Fruit fly (Drosophila melanogaster) S2 (cell line): ENCODE data around the gene CG42780.

ENCODE experiments used
- CG8478 ChIP-seq: fragments of >200 bp; optimal IDR thresholded peaks from 2 replicates; lab custom pipeline; 2018
- CTCF ChIP-seq, 2 experiments: fragments of >200 bp; optimal IDR thresholded peaks; 2 replicates each; lab custom pipeline; 2018

DNA sequence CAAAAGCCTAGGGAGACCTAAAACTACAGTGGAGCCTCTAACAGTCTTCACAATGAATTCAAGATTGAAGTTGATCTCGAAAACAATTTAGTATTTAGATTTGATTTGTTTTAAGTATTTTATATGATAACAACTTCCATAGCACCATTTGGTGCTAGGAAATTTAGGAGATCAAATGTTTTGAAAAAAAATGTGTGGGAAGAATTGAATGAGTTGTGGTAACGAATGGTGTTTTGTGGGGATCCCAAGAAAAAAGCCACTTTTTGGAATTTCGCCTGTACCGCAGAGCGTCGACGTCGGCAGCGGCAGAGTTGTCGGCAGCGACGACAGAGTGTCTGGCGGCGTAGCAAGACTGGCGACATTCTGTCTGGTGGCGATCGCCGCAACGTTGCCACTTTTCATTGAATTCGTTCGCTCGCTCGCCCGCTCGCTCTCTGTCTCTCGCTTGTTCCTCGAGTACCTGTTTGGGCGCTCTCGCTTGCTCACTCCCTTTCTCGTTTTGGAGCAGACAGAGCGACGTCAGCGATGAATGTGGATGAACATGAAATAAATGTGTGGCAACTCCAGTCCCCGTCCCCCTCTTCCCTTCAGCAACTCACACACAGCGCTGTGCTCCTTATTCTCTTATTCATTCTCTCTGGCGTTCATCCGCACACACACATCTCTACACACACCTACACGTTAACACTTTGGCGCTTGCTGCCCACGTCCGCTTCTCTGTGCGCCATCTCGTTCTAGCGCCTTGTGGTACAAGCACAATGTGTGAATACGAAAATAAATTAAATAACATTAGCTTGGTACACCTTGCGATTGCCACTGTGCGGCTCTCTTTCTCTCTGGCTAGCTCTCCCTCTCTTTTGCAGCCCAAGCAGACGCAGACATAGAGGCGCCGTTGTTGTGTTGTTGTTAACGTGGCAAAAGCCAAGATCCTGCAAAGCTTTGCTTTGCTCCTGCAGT is 32.3 kb downstream of the CG42780 start:
- no peak for TF ChIP-seq CG8478
- TF ChIP-seq CTCF (optimal IDR thresholded peaks at IDR 0.05; lab: Kevin White, UChicago): no peak
